Worm (Caenorhabditis elegans): Measurements from ENCODE around the gene coq-3.

DNA sequence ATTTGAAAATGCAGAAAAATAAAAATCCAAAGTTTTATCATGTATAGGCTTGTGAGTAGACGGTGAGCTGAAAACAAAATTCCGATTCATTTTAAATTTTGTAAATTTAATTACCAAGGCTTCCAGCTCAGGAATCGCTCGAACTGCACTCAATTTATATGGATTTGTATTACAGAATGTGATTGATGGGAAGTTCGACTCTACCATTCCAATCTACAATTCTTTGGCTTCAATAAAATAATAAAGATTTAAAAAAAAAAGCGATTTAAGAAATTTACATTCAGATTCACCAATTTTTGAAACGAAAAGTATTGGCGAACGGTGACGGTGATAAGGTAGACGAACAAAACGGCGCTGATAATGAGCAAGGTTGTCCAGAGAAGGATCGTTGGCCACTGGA, 25.5 kb downstream of the coq-3 start:
- no peak for TF ChIP-seq elt-3 (tag; optimal IDR thresholded peaks at IDR 0.05)
- TF ChIP-seq fos-1 (tag; optimal IDR thresholded peaks at IDR 0.05): no peak
